Worm (Caenorhabditis elegans) whole organism, L1 larva: ENCODE results near the gene M01E10.3.

Source experiments
- C34B4.2 ChIP-seq: sonication (generic microtip); optimal IDR thresholded peaks from 2 replicates; lab custom pipeline; 2017; ENCODE audit warnings: mild to moderate bottlenecking, missing genetic modification characterization, missing compliant biosample characterization
- ama-1 ChIP-seq: fragments of 150-350 bp; optimal IDR thresholded peaks from 2 replicates; lab custom pipeline; 2014
- dsc-1 ChIP-seq: sonication (generic microtip); optimal IDR thresholded peaks from 2 replicates; lab custom pipeline; 2016; ENCODE audit warnings: mild to moderate bottlenecking, missing genetic modification characterization, missing compliant biosample characterization
- egl-27 ChIP-seq, 2 experiments: fragments of 150-350 bp in 1 of 2; sonication (generic microtip); optimal IDR thresholded peaks; 3 replicates each; lab custom pipeline; 2017 to 2018; ENCODE audit warnings: missing biosample characterization in 2 of 2, missing genetic modification characterization in 2 of 2, missing genetic modification reagents in 2 of 2
- fkh-10 ChIP-seq: sonication (generic microtip); optimal IDR thresholded peaks from 2 replicates; lab custom pipeline; 2017; ENCODE audit warnings: missing biosample characterization, missing genetic modification reagents, missing genetic modification characterization
- nhr-11 ChIP-seq: fragments of 150-350 bp; optimal IDR thresholded peaks from 2 replicates; lab custom pipeline; 2014; ENCODE audit warnings: missing biosample characterization, missing genetic modification characterization
- nhr-12 ChIP-seq: sonication (generic microtip); optimal IDR thresholded peaks from 2 replicates; lab custom pipeline; 2017; ENCODE audit warnings: missing biosample characterization, missing genetic modification characterization
- nhr-237 ChIP-seq: fragments of 150-350 bp; optimal IDR thresholded peaks from 2 replicates; lab custom pipeline; 2014; ENCODE audit warnings: missing biosample characterization, missing genetic modification characterization
- zag-1 ChIP-seq: fragments of 150-350 bp; optimal IDR thresholded peaks from 2 replicates; lab custom pipeline; 2014; ENCODE audit warnings: missing biosample characterization, missing genetic modification characterization

DNA sequence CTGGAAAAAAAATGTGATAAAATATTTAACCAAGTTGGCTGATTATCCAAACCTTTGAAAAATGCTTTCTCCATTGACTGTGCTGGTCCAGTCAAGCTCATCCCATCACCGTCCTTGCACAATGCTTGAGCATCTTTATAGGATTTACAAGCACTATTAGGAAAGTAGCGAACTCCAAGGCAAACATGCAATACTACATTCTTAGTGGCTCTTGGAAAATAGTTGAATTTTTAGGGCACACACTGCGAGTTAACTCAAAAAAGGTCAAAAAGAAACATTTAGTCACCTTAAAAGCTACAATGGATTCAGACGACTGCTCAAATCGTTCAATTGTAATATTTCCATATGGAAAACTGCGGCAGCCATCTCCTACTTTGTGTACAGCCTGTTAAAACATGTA is at the start of gene M01E10.3:
- TF ChIP-seq nhr-237 (tag; lab: Kevin White, UChicago) (no peak), fkh-10 (GFP tag; lab: Kevin White, UChicago) (no peak), egl-27 (tag; optimal IDR thresholded peaks at IDR 0.05; lab: Kevin White, UChicago) (no peak), nhr-11 (tag; lab: Kevin White, UChicago) (no peak), dsc-1 (tag; lab: Kevin White, UChicago) (no peak), nhr-12 (tag; lab: Kevin White, UChicago) (no peak), C34B4.2 (tag; lab: Kevin White, UChicago) (no peak), zag-1 (tag; lab: Kevin White, UChicago) (no peak), ama-1 (lab: Kevin White, UChicago) (no peak)
